Worm (Caenorhabditis elegans) whole organism, early embryonic: ENCODE data around the gene F13C5.5.

Experiments
- B0310.2 ChIP-seq: sonication (generic microtip); optimal IDR thresholded peaks from 2 replicates; lab custom pipeline; 2016; ENCODE audit warnings: mild to moderate bottlenecking, missing genetic modification characterization, missing compliant biosample characterization
- F13C5.2 ChIP-seq: sonication (generic microtip); optimal IDR thresholded peaks from 2 replicates; lab custom pipeline; 2017; ENCODE audit warnings: mild to moderate bottlenecking, missing genetic modification characterization, inconsistent platforms, missing compliant biosample characterization
- aly-1 ChIP-seq: sonication (generic microtip); optimal IDR thresholded peaks from 2 replicates; lab custom pipeline; 2016; ENCODE audit warnings: missing genetic modification characterization, missing compliant biosample characterization
- ama-1 ChIP-seq: fragments of 150-350 bp; optimal IDR thresholded peaks from 2 replicates; lab custom pipeline; 2014
- ceh-13 ChIP-seq: fragments of 200-800 bp; sonication (Bioruptor generic); optimal IDR thresholded peaks from 2 replicates; lab custom pipeline; 2018; ENCODE audit warnings: mild to moderate bottlenecking, missing genetic modification characterization, missing compliant biosample characterization
- flt-1 ChIP-seq: fragments of 200-800 bp; sonication (Bioruptor generic); IDR thresholded peaks from 2 replicates; pipeline ENCODE4 v1.3.6; 2022; ENCODE audit warnings: missing genetic modification characterization, missing compliant biosample characterization
- hmg-4 ChIP-seq: fragments of 200-800 bp; sonication (Bioruptor generic); optimal IDR thresholded peaks from 2 replicates; lab custom pipeline; 2018; ENCODE audit warnings: mild to moderate bottlenecking, missing genetic modification characterization, missing compliant biosample characterization
- hnd-1 ChIP-seq: sonication (generic microtip); optimal IDR thresholded peaks from 2 replicates; lab custom pipeline; 2016; ENCODE audit warnings: missing genetic modification characterization, missing compliant biosample characterization
- pes-1 ChIP-seq: fragments of 200-800 bp; sonication (Bioruptor generic); IDR thresholded peaks from 2 replicates; pipeline ENCODE4 v1.3.6; 2022; ENCODE audit warnings: missing genetic modification reagents, missing genetic modification characterization, missing compliant biosample characterization
- sea-1 ChIP-seq: fragments of 200-800 bp; sonication (Bioruptor generic); conservative IDR thresholded peaks from 2 replicates; pipeline ENCODE4 v1.3.6; 2022; ENCODE audit warnings: missing genetic modification characterization, missing compliant biosample characterization
- tbx-11 ChIP-seq: fragments of 200-800 bp; sonication (Bioruptor generic); IDR thresholded peaks from 2 replicates; pipeline ENCODE4 v1.3.6; 2022; ENCODE audit warnings: missing genetic modification characterization, missing compliant biosample characterization
- tbx-37 ChIP-seq: fragments of 200-800 bp; sonication (Bioruptor generic); conservative IDR thresholded peaks from 2 replicates; pipeline ENCODE4 v1.3.6; 2022; ENCODE audit warnings: missing genetic modification reagents, missing genetic modification characterization, missing compliant biosample characterization

- no peak for TF ChIP-seq pes-1 (GFP tag; lab: Robert Waterston, UW)
- no peak for TF ChIP-seq aly-1
- TF ChIP-seq sea-1 (GFP tag; lab: Robert Waterston, UW): no peak
- TF ChIP-seq ama-1: no peak
- no peak for TF ChIP-seq tbx-11 (GFP tag; lab: Robert Waterston, UW)
- no peak for TF ChIP-seq tbx-37 (GFP tag; lab: Robert Waterston, UW)
- no peak for TF ChIP-seq hmg-4 (GFP tag; lab: Kevin White, UChicago)
- TF ChIP-seq flt-1 (GFP tag; lab: Robert Waterston, UW): no peak
- no peak for TF ChIP-seq F13C5.2 (tag; lab: Kevin White, UChicago)
- no peak for TF ChIP-seq hnd-1 (tag; lab: Kevin White, UChicago)
- no peak for TF ChIP-seq ceh-13
- TF ChIP-seq B0310.2 (tag; lab: Kevin White, UChicago): no peak
Measured at ce11 chrX:629134-629533, 20.8 kb upstream of the F13C5.5 start, which contains the start of gene M6.4.
